Worm (Caenorhabditis elegans) whole organism, L4/young adult: ENCODE measurements around the gene flp-5.

Experiments used
- W03F9.2 ChIP-seq: fragments of 150-350 bp; optimal IDR thresholded peaks from 2 replicates; lab custom pipeline; 2014; ENCODE audit warnings: missing biosample characterization, missing genetic modification characterization
- him-1 ChIP-seq: sonication (generic microtip); optimal IDR thresholded peaks from 2 replicates; lab custom pipeline; 2016; ENCODE audit warnings: missing genotype, missing genetic modification reagents, missing genetic modification characterization, missing compliant biosample characterization

ce11 chrX:8483951-8484350 lies 44.1 kb upstream of the flp-5 start:
- TF ChIP-seq W03F9.2 (tag; lab: Kevin White, UChicago), result no peak
- TF ChIP-seq him-1 (tag; lab: Kevin White, UChicago), result no peak
